Fruit fly (Drosophila melanogaster) Kc167 (cell line): ENCODE data around the gene CG18476.

Experiments
- Myc ChIP-seq: fragments of >200 bp; optimal IDR thresholded peaks from 2 replicates; lab custom pipeline; 2017; ENCODE audit warnings: missing external identifiers
- psq ChIP-seq: fragments of >200 bp; optimal IDR thresholded peaks from 2 replicates; lab custom pipeline; 2017; ENCODE audit warnings: missing external identifiers
- ttk ChIP-seq: sonication (Bioruptor generic); optimal IDR thresholded peaks from 2 replicates; lab custom pipeline; 2017; ENCODE audit warnings: missing external identifiers

DNA sequence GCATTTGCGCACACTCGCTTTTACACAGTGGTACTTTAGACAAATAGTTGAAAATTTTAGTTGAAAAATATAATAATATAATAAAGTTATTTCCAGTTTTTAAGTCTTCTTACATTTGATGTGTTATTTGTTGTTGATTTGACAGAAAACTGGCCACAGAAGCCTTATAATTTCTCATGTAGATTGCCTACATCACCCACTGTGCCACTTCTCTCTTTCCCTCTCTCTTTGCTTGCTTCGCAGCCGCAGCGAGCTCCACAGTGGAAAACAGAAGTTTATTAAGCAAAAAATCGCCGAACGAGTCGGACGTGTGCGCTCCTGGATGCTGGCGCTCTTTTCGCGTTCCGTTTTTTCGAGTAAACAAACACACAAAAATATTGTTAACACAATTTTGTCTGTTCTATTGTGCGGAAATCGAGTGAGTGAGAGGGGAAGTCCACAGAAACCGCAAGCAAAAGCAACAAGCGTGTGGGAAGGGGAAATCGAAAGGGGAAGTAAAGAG is 22.0 kb downstream of the CG18476 start, which contains the start of gene CG42327:
- no peak for TF ChIP-seq ttk
- no peak for TF ChIP-seq psq
- no peak for TF ChIP-seq Myc
